Worm (Caenorhabditis elegans): Measurements from ENCODE around the gene ccdc-12.

ccdc-12 gene

ce11 chrIV:2463311-2463710 is 31.7 kb downstream of the ccdc-12 start, which contains the start of gene cdh-10:
Gene cdh-10, minus strand, starts transcription at chrIV:2463369.
- no peak for TF ChIP-seq hlh-1 (tag; optimal IDR thresholded peaks at IDR 0.05)
- TF ChIP-seq tbx-8 (GFP tag; optimal IDR thresholded peaks at IDR 0.05): no peak
- no peak for TF ChIP-seq blmp-1 (tag; optimal IDR thresholded peaks at IDR 0.05)
- TF ChIP-seq nhr-28 (tag; optimal IDR thresholded peaks at IDR 0.05): no peak
- TF ChIP-seq nhr-2 (tag; optimal IDR thresholded peaks at IDR 0.05): no peak
- no peak for TF ChIP-seq ceh-39 (tag; optimal IDR thresholded peaks at IDR 0.05)
- TF ChIP-seq elt-3 (tag; optimal IDR thresholded peaks at IDR 0.05): no peak
- TF ChIP-seq lsy-2 (tag; optimal IDR thresholded peaks at IDR 0.05): no peak
- no peak for TF ChIP-seq ztf-11 (tag; optimal IDR thresholded peaks at IDR 0.05)
- TF ChIP-seq ces-1 (GFP tag; optimal IDR thresholded peaks at IDR 0.05): no peak

- peak; percentile 97 for TF ChIP-seq zip-8 (tag; optimal IDR thresholded peaks at IDR 0.05)
- TF ChIP-seq nhr-12 (tag; optimal IDR thresholded peaks at IDR 0.05): no peak
These were observed 33.6 kb downstream of the ccdc-12 start for ce11 chrIV:2461396-2461795.

- TF ChIP-seq nhr-28 (tag; optimal IDR thresholded peaks at IDR 0.05) (no peak), zip-8 (tag; optimal IDR thresholded peaks at IDR 0.05) (peak; percentile 92)
These were observed 39.8 kb downstream of the ccdc-12 start for ce11 chrIV:2455128-2455527.

ce11 chrIV:2451655-2452054 is 43.3 kb downstream of the ccdc-12 start:
- TF ChIP-seq nhr-76 (tag; optimal IDR thresholded peaks at IDR 0.05) (no peak), ceh-39 (tag; optimal IDR thresholded peaks at IDR 0.05) (no peak), tbx-8 (GFP tag; optimal IDR thresholded peaks at IDR 0.05) (no peak), nhr-2 (tag; optimal IDR thresholded peaks at IDR 0.05) (no peak), zip-8 (tag; optimal IDR thresholded peaks at IDR 0.05) (no peak), mls-2 (tag; optimal IDR thresholded peaks at IDR 0.05) (no peak), mep-1 (tag; optimal IDR thresholded peaks at IDR 0.05) (no peak), bed-3 (GFP tag; optimal IDR thresholded peaks at IDR 0.05) (no peak), pha-4 (tag; optimal IDR thresholded peaks at IDR 0.05) (no peak), ces-1 (GFP tag; optimal IDR thresholded peaks at IDR 0.05) (no peak), nhr-12 (tag; optimal IDR thresholded peaks at IDR 0.05) (no peak), elt-3 (tag; optimal IDR thresholded peaks at IDR 0.05) (no peak), ceh-83 (GFP tag; optimal IDR thresholded peaks at IDR 0.05) (no peak)

- TF ChIP-seq nhr-12 (tag; optimal IDR thresholded peaks at IDR 0.05) (no peak), elt-3 (tag; optimal IDR thresholded peaks at IDR 0.05) (no peak), cnd-1 (tag; optimal IDR thresholded peaks at IDR 0.05) (no peak), unc-39 (tag; optimal IDR thresholded peaks at IDR 0.05) (no peak), elt-1 (tag; optimal IDR thresholded peaks at IDR 0.05; ENCODE audit: borderline replicate concordance, insufficient read depth) (no peak), nhr-28 (tag; optimal IDR thresholded peaks at IDR 0.05) (no peak)
These were observed 43.7 kb downstream of the ccdc-12 start, which contains the start of gene C45G7.13 for ce11 chrIV:2451233-2451632. Gene C45G7.13, minus strand, starts transcription at chrIV:2451333.

Measured in whole organism, mixed stage, embryonic.